Worm (Caenorhabditis elegans) whole organism, L4/young adult: ENCODE data around the gene srv-14.

Source experiments
- W03F9.2 ChIP-seq: fragments of 150-350 bp; optimal IDR thresholded peaks from 2 replicates; lab custom pipeline; 2014; ENCODE audit warnings: missing biosample characterization, missing genetic modification characterization
- dao-5 ChIP-seq: sonication (generic microtip); optimal IDR thresholded peaks from 2 replicates; lab custom pipeline; 2016; ENCODE audit warnings: missing genotype, missing genetic modification characterization, moderate library complexity, missing compliant biosample characterization

DNA sequence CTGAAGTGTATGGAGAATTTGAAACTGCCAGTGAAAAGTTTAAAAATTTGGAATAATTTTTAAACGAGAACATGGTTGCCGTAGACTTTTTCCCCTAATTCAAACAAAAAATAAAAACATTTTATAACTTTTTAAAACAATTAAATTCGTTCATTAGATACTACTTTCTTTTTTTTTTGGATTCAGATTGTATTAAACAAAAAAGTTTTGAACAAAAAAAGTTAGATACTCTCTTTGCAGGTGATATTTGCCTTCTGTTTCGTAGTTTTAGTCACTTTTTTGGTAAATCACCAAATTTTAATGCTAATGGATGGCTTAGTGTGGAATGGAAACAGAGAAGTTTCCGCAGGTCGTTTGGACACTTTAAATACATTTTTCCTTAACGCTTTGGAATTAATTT is 23.7 kb downstream of the srv-14 start, which contains the start of gene Y105C5B.1:
- TF ChIP-seq W03F9.2 (tag; lab: Kevin White, UChicago) (no peak), dao-5 (tag; lab: Kevin White, UChicago) (no peak)
